Fruit fly (Drosophila melanogaster) whole organism, pupa: ENCODE results near the gene Sdic4.
A peak's percentile ranks its signal among the peaks of the same experiment; 100 is the strongest.
"Not testable (repeated sequence)": the region's sequence is repeated elsewhere in the genome, so short reads cannot be mapped to it uniquely, and the experiment has no call there.

Source experiments
- CG10348 ChIP-seq: fragments of 200-800 bp; sonication (Bioruptor generic); IDR thresholded peaks from 2 replicates; pipeline ENCODE4 v1.3.6; 2022; ENCODE audit warnings: missing biosample characterization, missing genetic modification characterization
- CG12605 ChIP-seq: fragments of 200-800 bp; sonication (Bioruptor generic); IDR thresholded peaks from 2 replicates; pipeline ENCODE4 v1.3.6; 2022; ENCODE audit warnings: missing biosample characterization, missing genetic modification characterization
- CG13204 ChIP-seq: fragments of 200-800 bp; sonication (Bioruptor generic); optimal IDR thresholded peaks from 2 replicates; lab custom pipeline; 2018; ENCODE audit warnings: missing biosample characterization, mild to moderate bottlenecking, missing genetic modification characterization, moderate library complexity
- CG14655 ChIP-seq: fragments of 200-800 bp; sonication (Bioruptor generic); optimal IDR thresholded peaks from 3 replicates; lab custom pipeline; 2017; ENCODE audit warnings: mild to moderate bottlenecking, missing biosample characterization, missing genetic modification reagents, missing genetic modification characterization
- CG15710 ChIP-seq: fragments of 200-800 bp; sonication (Bioruptor generic); optimal IDR thresholded peaks from 2 replicates; lab custom pipeline; 2018; ENCODE audit warnings: missing biosample characterization, mild to moderate bottlenecking, missing genetic modification characterization, moderate library complexity
- CG17806 ChIP-seq: fragments of 200-800 bp; sonication (Bioruptor generic); optimal IDR thresholded peaks from 2 replicates; lab custom pipeline; 2018; ENCODE audit warnings: missing biosample characterization, mild to moderate bottlenecking, missing genetic modification characterization, moderate library complexity
- CG32121 ChIP-seq: fragments of 200-800 bp; sonication (Bioruptor generic); IDR thresholded peaks from 2 replicates; pipeline ENCODE4 v1.3.6; 2022; ENCODE audit warnings: missing biosample characterization, missing genetic modification characterization
- CG34367 ChIP-seq: fragments of 200-800 bp; sonication (Bioruptor generic); optimal IDR thresholded peaks from 2 replicates; lab custom pipeline; 2018; ENCODE audit warnings: missing biosample characterization, mild to moderate bottlenecking, missing genetic modification characterization
- CG4496 ChIP-seq: fragments of 200-800 bp; sonication (Bioruptor generic); IDR thresholded peaks from 3 replicates; pipeline ENCODE4 v1.3.6; 2022; ENCODE audit warnings: missing biosample characterization, missing genetic modification characterization
- CG8159 ChIP-seq: fragments of 200-800 bp; sonication (Bioruptor generic); optimal IDR thresholded peaks from 3 replicates; lab custom pipeline; 2018; ENCODE audit warnings: missing biosample characterization, mild to moderate bottlenecking, missing genetic modification characterization, moderate library complexity
- CG8301 ChIP-seq: fragments of 200-800 bp; sonication (Bioruptor generic); optimal IDR thresholded peaks from 2 replicates; lab custom pipeline; 2018; ENCODE audit warnings: missing biosample characterization, mild to moderate bottlenecking, missing genetic modification characterization
- D1 ChIP-seq: fragments of 200-800 bp; sonication (Bioruptor generic); optimal IDR thresholded peaks from 2 replicates; lab custom pipeline; 2018; ENCODE audit warnings: missing biosample characterization, mild to moderate bottlenecking, missing genetic modification characterization, moderate library complexity
- EcR ChIP-seq: fragments of 200-800 bp; sonication (Bioruptor generic); optimal IDR thresholded peaks from 3 replicates; lab custom pipeline; 2019; ENCODE audit warnings: missing biosample characterization, missing genetic modification characterization, mild to moderate bottlenecking, moderate library complexity, missing genetic modification reagents
- Ets98B ChIP-seq: fragments of 200-800 bp; sonication (Bioruptor generic); IDR thresholded peaks from 2 replicates; pipeline ENCODE4 v1.3.6; 2022; ENCODE audit warnings: missing biosample characterization, missing genetic modification characterization
- Pif1A ChIP-seq: fragments of 200-800 bp; sonication (Bioruptor generic); optimal IDR thresholded peaks from 3 replicates; lab custom pipeline; 2016; ENCODE audit warnings: missing biosample characterization, missing genetic modification characterization
- Pif1B ChIP-seq: fragments of 200-800 bp; sonication (Bioruptor generic); optimal IDR thresholded peaks from 3 replicates; lab custom pipeline; 2016; ENCODE audit warnings: missing biosample characterization, missing genetic modification characterization
- Snoo ChIP-seq: fragments of 200-800 bp; sonication (Bioruptor generic); optimal IDR thresholded peaks from 3 replicates; lab custom pipeline; 2017; ENCODE audit warnings: missing biosample characterization, mild to moderate bottlenecking, missing genetic modification characterization, inconsistent platforms
- fd96Ca ChIP-seq: fragments of 200-800 bp; sonication (Bioruptor generic); IDR thresholded peaks from 3 replicates; pipeline ENCODE4 v1.3.6; 2022; ENCODE audit warnings: missing biosample characterization, missing genetic modification characterization
- gl ChIP-seq: fragments of 200-800 bp; sonication (Bioruptor generic); optimal IDR thresholded peaks from 2 replicates; lab custom pipeline; 2018; ENCODE audit warnings: missing biosample characterization, mild to moderate bottlenecking, missing genetic modification characterization
- rn ChIP-seq: fragments of 200-800 bp; sonication (Bioruptor generic); IDR thresholded peaks from 2 replicates; pipeline ENCODE4 v1.3.6; 2022; ENCODE audit warnings: missing biosample characterization, missing genetic modification characterization

Sdic4 gene

DNA sequence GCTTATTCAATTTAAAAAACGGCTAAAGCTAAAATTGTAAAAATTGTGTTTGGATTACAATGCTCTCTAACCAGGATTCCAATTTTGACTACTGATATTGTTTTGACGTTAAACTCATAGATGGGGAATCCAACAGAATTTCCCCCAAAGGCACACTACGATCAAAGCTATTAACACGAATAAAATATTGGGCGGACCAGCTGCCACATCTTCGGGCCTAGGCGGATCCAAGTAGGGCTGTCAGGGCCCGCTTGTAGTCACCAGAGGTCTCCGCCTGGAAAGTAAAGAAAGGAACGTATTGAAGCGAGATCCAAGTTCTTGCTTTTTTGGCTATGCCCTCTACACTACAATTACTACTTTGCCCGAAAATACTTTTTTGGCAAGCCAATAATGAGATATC, at the start of gene Sdic4:
Sdic4 (minus strand) TSS at position 101 of the 400 bp plus-strand sequence.
- TF ChIP-seq CG8301 (tag; lab: Kevin White, UChicago); CG14655 (GFP tag; lab: Kevin White, UChicago); CG32121 (GFP tag; lab: Robert Waterston, UW): not testable (repeated sequence)

DNA sequence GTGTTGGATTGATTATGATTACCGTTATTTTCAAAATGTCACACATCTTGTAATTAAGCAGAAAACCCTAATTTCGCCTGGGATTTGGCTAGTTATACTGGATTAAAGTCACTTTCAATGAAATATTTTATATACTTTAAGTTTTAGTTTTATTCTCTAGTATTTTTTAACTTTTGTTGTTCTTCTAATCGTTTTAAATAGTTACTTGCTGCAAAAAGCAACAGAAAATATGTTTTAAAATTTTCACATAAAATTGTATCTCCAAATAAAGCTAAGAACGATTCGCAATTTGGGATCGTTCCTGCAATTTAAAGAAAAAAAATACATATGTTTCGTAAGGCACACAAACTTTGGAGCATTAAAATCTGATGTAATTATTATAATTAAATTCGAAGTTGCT, 44.8 kb upstream of the Sdic4 start, which contains the start of gene Inx6:
Inx6 (minus strand) TSS at position 101 of the 400 bp plus-strand sequence.
- TF ChIP-seq Pif1B (GFP tag; lab: Kevin White, UChicago), result no peak
- no peak for TF ChIP-seq CG12605 (GFP tag; lab: Robert Waterston, UW)
- no peak for TF ChIP-seq fd96Ca
- TF ChIP-seq CG32121 (GFP tag; lab: Robert Waterston, UW), result no peak
- TF ChIP-seq CG4496 (GFP tag; lab: Robert Waterston, UW), result no peak
- TF ChIP-seq CG17806 (tag; lab: Kevin White, UChicago), result no peak
- TF ChIP-seq gl (tag; lab: Kevin White, UChicago), result no peak
- TF ChIP-seq CG34367 (tag; lab: Kevin White, UChicago), result no peak
- no peak for TF ChIP-seq rn

DNA sequence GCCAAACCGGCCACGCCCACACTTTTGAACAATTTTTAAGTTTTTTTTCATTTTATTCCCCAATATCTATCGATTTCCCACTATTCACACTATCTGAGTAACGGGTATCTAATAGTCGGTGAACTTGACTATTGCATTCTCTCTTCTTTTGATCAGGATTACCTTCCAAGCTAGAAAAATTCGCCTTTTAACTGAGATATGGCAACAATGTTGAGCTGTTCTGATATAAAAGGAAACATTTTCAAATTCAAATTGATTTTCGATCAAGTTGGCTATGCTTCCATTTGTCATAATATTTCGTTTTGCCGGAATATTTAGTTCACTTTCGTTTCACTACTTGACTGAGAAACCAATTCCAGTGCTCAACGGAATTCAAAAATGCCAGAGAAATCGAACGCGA, 34.1 kb upstream of the Sdic4 start, which contains the start of gene CG42577:
CG42577 (plus strand) TSS at position 301 of the 400 bp plus-strand sequence.
- TF ChIP-seq Pif1A (GFP tag; lab: Kevin White, UChicago); CG13204 (GFP tag; lab: Kevin White, UChicago); CG8159: not testable (repeated sequence)
- TF ChIP-seq, all 21 proteins: peak for 0; not testable (repeated sequence) for 21

DNA sequence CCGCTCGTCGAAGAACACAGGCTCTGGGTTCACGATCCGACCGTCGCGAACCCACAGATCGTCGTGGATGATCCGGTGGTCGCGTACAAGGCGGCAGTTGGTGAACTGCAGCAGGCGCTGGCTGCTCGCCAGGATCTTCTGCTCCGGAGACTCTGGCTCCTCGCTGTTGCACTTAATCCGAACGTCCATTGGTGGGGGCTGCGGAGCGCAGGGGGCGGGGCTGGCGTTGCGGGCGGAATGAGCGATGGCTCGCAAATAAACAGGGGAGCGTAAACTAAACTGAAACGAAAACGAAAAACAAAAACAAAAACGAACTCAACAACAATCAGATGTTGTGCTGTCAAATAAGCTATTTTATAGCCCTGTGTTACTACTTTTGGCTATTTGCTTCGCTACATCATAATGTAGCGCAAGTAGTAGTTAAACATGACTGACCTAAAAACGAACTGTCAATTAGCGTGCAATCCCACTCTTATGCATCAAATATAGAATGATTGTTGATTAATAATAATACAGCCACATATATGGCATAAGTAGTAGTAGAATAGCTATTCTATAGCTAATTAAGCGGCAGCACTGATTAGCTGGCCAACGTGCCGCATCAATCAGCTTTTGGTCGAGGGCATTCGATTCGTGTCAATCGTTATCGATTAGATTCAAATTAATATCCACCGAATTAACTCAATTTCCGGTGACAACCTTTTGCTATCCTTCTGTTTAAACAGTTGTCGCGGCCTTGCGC, 32.2 kb upstream of the Sdic4 start, which contains the start of gene CG17065:
CG17065 (minus strand) TSS at position 351 of the 742 bp plus-strand sequence.
- TF ChIP-seq CG14655 (GFP tag; lab: Kevin White, UChicago) (no peak), CG34367 (tag; lab: Kevin White, UChicago) (peak; percentile 2), CG8159 (peak; percentile 15), CG10348 (GFP tag; lab: Robert Waterston, UW) (no peak), Snoo (no peak), Ets98B (no peak), CG15710 (peak; percentile 20), fd96Ca (no peak; the same call in 2 of the 3 replicates), CG4496 (GFP tag; lab: Robert Waterston, UW) (0 out of 3 replicates have a peak, but pooled peaks have one; percentile 39), CG8301 (tag; lab: Kevin White, UChicago) (no peak), CG17806 (tag; lab: Kevin White, UChicago) (no peak), Pif1A (GFP tag; lab: Kevin White, UChicago) (no peak), Pif1B (GFP tag; lab: Kevin White, UChicago) (no peak), EcR (no peak)

DNA sequence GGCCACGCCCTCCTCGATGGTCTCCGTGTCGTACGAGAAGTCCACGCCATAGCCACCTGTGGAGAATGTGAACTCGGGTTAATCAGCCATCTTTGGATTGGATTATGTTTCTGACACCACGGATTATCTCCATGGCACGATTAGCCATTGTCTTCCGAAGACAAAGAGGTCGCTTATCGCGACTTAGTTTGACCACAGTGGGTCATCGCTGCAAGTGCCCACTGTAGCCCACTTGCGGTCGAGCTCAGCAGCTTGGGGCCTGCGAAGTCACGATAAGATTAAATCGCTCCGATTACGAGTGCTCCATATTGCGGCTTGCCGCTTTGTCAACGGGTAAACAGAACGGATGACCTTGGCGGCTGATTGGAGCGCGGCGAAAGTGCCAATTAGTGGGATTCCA, 31.2 kb upstream of the Sdic4 start:
- TF ChIP-seq CG12605 (GFP tag; lab: Robert Waterston, UW) (no peak), CG10348 (GFP tag; lab: Robert Waterston, UW) (no peak), EcR (peak; percentile 48)

DNA sequence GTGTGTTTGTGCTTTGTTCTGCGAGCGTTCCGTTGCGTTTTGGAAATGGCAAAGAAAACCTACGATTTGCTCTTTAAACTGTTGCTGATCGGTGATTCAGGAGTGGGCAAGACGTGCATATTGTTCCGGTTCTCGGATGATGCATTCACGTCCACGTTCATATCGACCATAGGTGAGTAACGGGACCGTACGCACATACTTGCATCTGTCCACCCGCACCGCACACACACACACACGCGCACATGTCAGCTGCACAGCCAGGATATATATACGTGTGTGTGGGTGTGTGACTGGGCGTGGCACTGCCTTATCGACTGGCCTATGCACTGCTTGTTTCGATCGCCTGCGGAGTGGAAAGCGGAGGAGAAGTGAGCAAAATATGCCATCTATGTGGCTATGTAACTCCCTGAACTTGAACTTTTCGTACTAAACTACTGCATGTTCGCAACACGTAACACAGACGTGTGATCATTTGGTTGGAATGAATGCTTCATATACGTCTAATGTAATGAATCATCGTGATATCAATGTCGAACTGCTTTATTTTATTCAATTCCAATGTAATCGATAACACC, 26.9 kb upstream of the Sdic4 start:
- TF ChIP-seq CG8301 (tag; lab: Kevin White, UChicago) (no peak), CG34367 (tag; lab: Kevin White, UChicago) (no peak), Snoo (no peak), fd96Ca (no peak), CG12605 (GFP tag; lab: Robert Waterston, UW) (no peak), EcR (no peak), CG17806 (tag; lab: Kevin White, UChicago) (no peak), CG13204 (GFP tag; lab: Kevin White, UChicago) (no peak), CG8159 (no peak), gl (tag; lab: Kevin White, UChicago) (no peak), CG32121 (GFP tag; lab: Robert Waterston, UW) (no peak), Pif1A (GFP tag; lab: Kevin White, UChicago) (no peak), CG10348 (GFP tag; lab: Robert Waterston, UW) (no peak), CG4496 (GFP tag; lab: Robert Waterston, UW) (no peak), Pif1B (GFP tag; lab: Kevin White, UChicago) (no peak)
- TF ChIP-seq, all 21 proteins: peak for 0

DNA sequence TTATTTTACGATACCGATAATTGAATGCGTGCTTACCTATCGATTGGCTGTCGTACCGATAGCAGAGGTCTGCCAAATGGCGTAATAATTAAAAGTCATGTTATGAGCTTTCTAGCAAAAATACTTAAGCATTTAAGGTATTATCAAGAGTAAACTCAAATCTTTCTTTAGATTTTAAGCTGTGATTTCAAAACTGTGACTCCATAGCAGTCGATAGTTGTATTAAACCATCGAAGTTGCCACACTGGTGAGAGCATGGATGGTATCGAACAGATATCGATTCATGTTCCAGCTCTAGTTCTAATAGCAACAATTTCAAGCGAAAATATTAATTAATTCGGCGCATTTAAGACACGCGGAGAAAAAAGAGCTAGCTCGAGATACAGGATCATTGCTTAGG, 26.2 kb upstream of the Sdic4 start, which contains the start of the genes CG17068 and Rab10:
CG17068 (minus strand) TSS at position 25 of the 400 bp plus-strand sequence.
Rab10 (plus strand) TSS at position 270 of the 400 bp plus-strand sequence.
- TF ChIP-seq CG13204 (GFP tag; lab: Kevin White, UChicago) (no peak), CG4496 (GFP tag; lab: Robert Waterston, UW) (no peak), CG34367 (tag; lab: Kevin White, UChicago) (no peak), rn (no peak), Pif1B (GFP tag; lab: Kevin White, UChicago) (no peak), Snoo (no peak), Pif1A (GFP tag; lab: Kevin White, UChicago) (no peak), CG17806 (tag; lab: Kevin White, UChicago) (no peak), CG12605 (GFP tag; lab: Robert Waterston, UW) (no peak), D1 (tag; lab: Kevin White, UChicago) (no peak), EcR (no peak), CG10348 (GFP tag; lab: Robert Waterston, UW) (no peak), fd96Ca (no peak)
